Worm (Caenorhabditis elegans) whole organism, mixed stage, embryonic: ENCODE results near the gene str-32.

ENCODE experiments used
- elt-1 ChIP-seq: sonication (generic microtip); optimal IDR thresholded peaks from 2 replicates; lab custom pipeline; 2017; ENCODE audit warnings: missing genetic modification characterization, mild to moderate bottlenecking, missing compliant biosample characterization, antibody characterized with exemption, moderate library complexity, borderline replicate concordance; ENCODE audit not compliant: insufficient read depth
- mep-1 ChIP-seq: fragments of 150-350 bp; optimal IDR thresholded peaks from 2 replicates; lab custom pipeline; 2017; ENCODE audit warnings: missing biosample characterization, missing genetic modification reagents, missing genetic modification characterization, inconsistent platforms
- nhr-76 ChIP-seq: sonication (generic microtip); optimal IDR thresholded peaks from 2 replicates; lab custom pipeline; 2017; ENCODE audit warnings: missing biosample characterization, missing genetic modification characterization
- pha-4 ChIP-seq: fragments of 150-350 bp; optimal IDR thresholded peaks from 2 replicates; lab custom pipeline; 2018; ENCODE audit warnings: missing biosample characterization, missing genetic modification reagents, missing genetic modification characterization

DNA sequence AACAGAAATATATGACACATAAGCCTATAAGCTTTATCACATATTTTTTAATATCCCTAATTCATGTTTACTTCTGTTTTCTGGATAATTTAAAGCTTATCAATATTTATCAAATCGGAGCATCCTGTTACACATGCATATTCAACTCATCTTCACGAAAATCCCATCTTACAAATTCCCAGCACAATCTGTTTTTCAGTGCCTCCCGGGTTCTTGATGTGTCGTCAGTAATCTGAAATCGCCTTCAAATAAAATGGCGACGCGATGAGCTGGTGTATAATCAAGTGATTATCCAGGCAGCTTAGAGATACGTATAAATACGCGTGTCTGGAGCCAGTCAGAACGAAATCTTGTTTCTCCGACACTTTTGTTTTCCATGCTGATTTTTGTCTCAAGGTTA is 30.8 kb downstream of the str-32 start:
- TF ChIP-seq mep-1 (tag; lab: Kevin White, UChicago) (no peak), nhr-76 (tag; lab: Kevin White, UChicago) (no peak), pha-4 (no peak), elt-1 (tag; lab: Kevin White, UChicago) (no peak)
